Worm (Caenorhabditis elegans): ENCODE measurements around the gene M142.8.

ce11 chrIII:10983153-10983552, 49.7 kb downstream of the M142.8 start, which contains the start of gene col-92:
- TF ChIP-seq tbx-2 (tag; optimal IDR thresholded peaks at IDR 0.05), result no peak
- TF ChIP-seq mdl-1 (tag; optimal IDR thresholded peaks at IDR 0.05), result no peak
- no peak for TF ChIP-seq nhr-12 (tag; optimal IDR thresholded peaks at IDR 0.05)
- no peak for TF ChIP-seq ama-1 (optimal IDR thresholded peaks at IDR 0.05)
- TF ChIP-seq grh-1 (GFP tag; IDR thresholded peaks at IDR 0.05), result no peak
- TF ChIP-seq nhr-76 (tag; optimal IDR thresholded peaks at IDR 0.05), result no peak
- no peak for TF ChIP-seq snu-23 (GFP tag; optimal IDR thresholded peaks at IDR 0.05)
- TF ChIP-seq pax-3 (tag; optimal IDR thresholded peaks at IDR 0.05), result no peak

All from whole organism, L1 larva.